Worm (Caenorhabditis elegans) whole organism, late embryonic: ENCODE data around the gene islo-1.

Experiments used
- C08G9.2 ChIP-seq: sonication (generic microtip); optimal IDR thresholded peaks from 2 replicates; lab custom pipeline; 2016; ENCODE audit warnings: mild to moderate bottlenecking, missing genetic modification characterization, moderate library complexity, missing compliant biosample characterization
- ceh-34 ChIP-seq: sonication (generic microtip); optimal IDR thresholded peaks from 2 replicates; lab custom pipeline; 2016; ENCODE audit warnings: mild to moderate bottlenecking, missing genetic modification characterization, missing compliant biosample characterization
- ceh-48 ChIP-seq: sonication (generic microtip); optimal IDR thresholded peaks from 2 replicates; lab custom pipeline; 2016; ENCODE audit warnings: missing genetic modification characterization, inconsistent platforms, missing compliant biosample characterization
- fkh-10 ChIP-seq: fragments of 150-350 bp; optimal IDR thresholded peaks from 2 replicates; lab custom pipeline; 2014; ENCODE audit warnings: missing biosample characterization, missing genetic modification reagents, missing genetic modification characterization
- nhr-11 ChIP-seq: fragments of 150-350 bp; optimal IDR thresholded peaks from 2 replicates; lab custom pipeline; 2014; ENCODE audit warnings: missing biosample characterization, missing genetic modification characterization
- odd-2 ChIP-seq: sonication (generic microtip); optimal IDR thresholded peaks from 2 replicates; lab custom pipeline; 2017; ENCODE audit warnings: antibody characterized with exemption, mild to moderate bottlenecking, missing genetic modification characterization, missing compliant biosample characterization
- pha-4 ChIP-seq: fragments of 150-350 bp; optimal IDR thresholded peaks from 2 replicates; lab custom pipeline; 2018; ENCODE audit warnings: missing biosample characterization, missing genetic modification reagents, missing genetic modification characterization
- pqm-1 ChIP-seq: sonication (generic microtip); optimal IDR thresholded peaks from 2 replicates; lab custom pipeline; 2016; ENCODE audit warnings: missing genetic modification characterization, missing compliant biosample characterization
- sox-2 ChIP-seq: fragments of 200-800 bp; sonication (Bioruptor generic); IDR thresholded peaks from 2 replicates; pipeline ENCODE4 v1.3.6; 2022; ENCODE audit warnings: missing genetic modification reagents, missing genetic modification characterization, missing compliant biosample characterization
- tbx-2 ChIP-seq: sonication (generic microtip); optimal IDR thresholded peaks from 2 replicates; lab custom pipeline; 2016; ENCODE audit warnings: missing genetic modification characterization, missing compliant biosample characterization
- ztf-16 ChIP-seq: sonication (generic microtip); optimal IDR thresholded peaks from 2 replicates; lab custom pipeline; 2017; ENCODE audit warnings: missing genetic modification characterization, missing compliant biosample characterization

DNA sequence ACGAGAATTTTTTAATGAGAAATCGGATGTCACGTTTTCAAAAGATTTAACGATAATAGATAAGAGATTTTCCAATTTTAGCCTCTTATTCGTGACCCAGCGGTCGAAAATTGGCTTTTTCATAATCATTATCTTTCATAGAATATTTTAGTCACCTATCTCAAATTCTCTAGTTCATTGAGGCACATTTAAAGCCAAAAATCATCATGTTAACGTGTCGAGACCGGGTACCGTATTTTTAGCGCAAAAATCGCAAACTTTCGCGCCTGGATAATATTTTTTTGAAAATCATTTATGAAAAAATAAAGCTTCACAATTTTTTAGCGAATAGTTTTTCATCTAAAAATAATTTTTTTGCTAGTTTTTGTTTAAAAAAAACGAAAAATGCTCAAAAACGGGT lies 29.8 kb downstream of the islo-1 start, which contains the start of gene B0218.7:
- no peak for TF ChIP-seq sox-2 (GFP tag; lab: Robert Waterston, UW)
- TF ChIP-seq pqm-1 (tag; lab: Kevin White, UChicago) = no peak
- TF ChIP-seq fkh-10 (GFP tag; lab: Kevin White, UChicago) = no peak
- TF ChIP-seq ceh-34 (tag; lab: Kevin White, UChicago) = no peak
- TF ChIP-seq pha-4 (tag; lab: Kevin White, UChicago) = no peak
- no peak for TF ChIP-seq nhr-11 (tag; lab: Kevin White, UChicago)
- no peak for TF ChIP-seq ceh-48 (tag; lab: Kevin White, UChicago)
- TF ChIP-seq tbx-2 (tag; lab: Kevin White, UChicago) = no peak
- no peak for TF ChIP-seq odd-2 (tag; lab: Kevin White, UChicago)
- TF ChIP-seq C08G9.2 (tag; lab: Kevin White, UChicago) = no peak
- TF ChIP-seq ztf-16 (tag; lab: Kevin White, UChicago) = no peak
